Worm (Caenorhabditis elegans) whole organism, mixed stage, embryonic: ENCODE data around the gene Y6G8.2.

Experiments used
- ceh-43 ChIP-seq: fragments of 200-800 bp; sonication (Bioruptor generic); optimal IDR thresholded peaks from 2 replicates; lab custom pipeline; 2018; ENCODE audit warnings: mild to moderate bottlenecking, missing genetic modification characterization, moderate library complexity, missing compliant biosample characterization
- cnd-1 ChIP-seq: fragments of 200-800 bp; sonication (Bioruptor generic); optimal IDR thresholded peaks from 2 replicates; lab custom pipeline; 2018; ENCODE audit warnings: mild to moderate bottlenecking, missing genetic modification characterization, missing compliant biosample characterization
- elt-1 ChIP-seq: sonication (generic microtip); optimal IDR thresholded peaks from 2 replicates; lab custom pipeline; 2017; ENCODE audit warnings: missing genetic modification characterization, mild to moderate bottlenecking, missing compliant biosample characterization, antibody characterized with exemption, moderate library complexity, borderline replicate concordance; ENCODE audit not compliant: insufficient read depth
- nhr-12 ChIP-seq: fragments of 150-350 bp; optimal IDR thresholded peaks from 2 replicates; lab custom pipeline; 2014; ENCODE audit warnings: missing biosample characterization, missing genetic modification characterization
- nhr-76 ChIP-seq: sonication (generic microtip); optimal IDR thresholded peaks from 2 replicates; lab custom pipeline; 2017; ENCODE audit warnings: missing biosample characterization, missing genetic modification characterization
- snpc-4 ChIP-seq: fragments of 150-350 bp; optimal IDR thresholded peaks from 2 replicates; lab custom pipeline; 2014; ENCODE audit warnings: missing biosample characterization, missing genetic modification characterization
- sptf-1 ChIP-seq: sonication (generic microtip); optimal IDR thresholded peaks from 2 replicates; lab custom pipeline; 2017; ENCODE audit warnings: mild to moderate bottlenecking, missing genetic modification characterization, moderate library complexity, missing compliant biosample characterization
- unc-39 ChIP-seq: fragments of 150-350 bp; optimal IDR thresholded peaks from 2 replicates; lab custom pipeline; 2014; ENCODE audit warnings: missing biosample characterization, missing genetic modification characterization
- unc-62 ChIP-seq: fragments of 150-350 bp; optimal IDR thresholded peaks from 2 replicates; lab custom pipeline; 2014; ENCODE audit warnings: missing biosample characterization, missing genetic modification reagents, missing genetic modification characterization
- ztf-11 ChIP-seq: fragments of 150-350 bp; optimal IDR thresholded peaks from 2 replicates; lab custom pipeline; 2014; ENCODE audit warnings: missing biosample characterization, missing genetic modification characterization

- TF ChIP-seq cnd-1 (tag; lab: Kevin White, UChicago) (no peak), nhr-12 (no peak), nhr-76 (no peak), snpc-4 (no peak), unc-39 (tag; lab: Kevin White, UChicago) (no peak), elt-1 (tag; lab: Kevin White, UChicago) (no peak), ztf-11 (tag; lab: Kevin White, UChicago) (no peak), unc-62 (GFP tag; lab: Kevin White, UChicago) (no peak), sptf-1 (no peak), ceh-43 (GFP tag; lab: Kevin White, UChicago) (no peak)
These were observed 49.4 kb downstream of the Y6G8.2 start, which contains the start of gene fbxa-176 for ce11 chrV:17549362-17549761.
